Worm (Caenorhabditis elegans): ENCODE measurements around the gene K02D3.2.

DNA sequence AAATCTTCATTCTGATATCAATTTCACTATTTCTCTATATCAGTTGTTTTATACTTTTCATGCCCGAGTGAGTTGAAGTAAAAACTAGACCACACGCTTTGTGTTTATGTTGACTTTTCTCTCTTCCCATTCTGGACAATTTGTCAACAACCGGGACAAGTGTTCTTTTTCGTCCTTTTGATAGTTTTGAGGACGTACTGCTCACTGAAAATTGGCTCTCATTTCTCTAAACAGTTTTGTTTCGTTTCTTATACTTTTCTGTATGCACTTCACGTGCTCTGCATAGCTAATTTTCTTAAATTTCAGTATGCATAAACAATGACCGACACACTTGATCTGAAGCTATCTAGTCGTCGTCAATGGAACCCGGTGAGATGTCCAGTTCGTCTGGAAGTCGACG is 24.2 kb downstream of the K02D3.2 start, which contains the start of gene adm-2:
- TF ChIP-seq zag-1 (tag; optimal IDR thresholded peaks at IDR 0.05) (no peak), lsy-2 (tag; optimal IDR thresholded peaks at IDR 0.05) (no peak), elt-3 (tag; optimal IDR thresholded peaks at IDR 0.05) (no peak), unc-62 (GFP tag; optimal IDR thresholded peaks at IDR 0.05) (no peak), fos-1 (tag; optimal IDR thresholded peaks at IDR 0.05) (no peak), nhr-6 (tag; optimal IDR thresholded peaks at IDR 0.05) (no peak), lin-11 (tag; optimal IDR thresholded peaks at IDR 0.05) (no peak), elt-1 (tag; optimal IDR thresholded peaks at IDR 0.05) (no peak)

Data from whole organism, L2 larva.